Worm (Caenorhabditis elegans) whole organism, L2 larva: Measurements from ENCODE around the gene rbf-1.

Source experiments
- C34F6.9 ChIP-seq: fragments of 150-350 bp; optimal IDR thresholded peaks from 2 replicates; lab custom pipeline; 2014; ENCODE audit warnings: missing biosample characterization, missing genetic modification characterization
- F13H6.1 ChIP-seq: sonication (generic microtip); optimal IDR thresholded peaks from 2 replicates; lab custom pipeline; 2016; ENCODE audit warnings: missing genetic modification characterization, missing compliant biosample characterization
- R02D3.7 ChIP-seq: fragments of 150-350 bp; optimal IDR thresholded peaks from 2 replicates; lab custom pipeline; 2014; ENCODE audit warnings: missing biosample characterization, missing genetic modification characterization
- ZK546.5 ChIP-seq: sonication (generic microtip); optimal IDR thresholded peaks from 2 replicates; lab custom pipeline; 2017; ENCODE audit warnings: missing biosample characterization, missing genetic modification characterization
- alr-1 ChIP-seq: fragments of 150-350 bp; optimal IDR thresholded peaks from 2 replicates; lab custom pipeline; 2014; ENCODE audit warnings: missing biosample characterization, missing genetic modification characterization
- aly-2 ChIP-seq: fragments of 150-350 bp; optimal IDR thresholded peaks from 2 replicates; lab custom pipeline; 2014; ENCODE audit warnings: missing biosample characterization, missing genetic modification characterization
- ama-1 ChIP-seq: fragments of 150-350 bp; optimal IDR thresholded peaks from 2 replicates; lab custom pipeline; 2018; ENCODE audit warnings: inconsistent platforms
- blmp-1 ChIP-seq: sonication (generic microtip); optimal IDR thresholded peaks from 2 replicates; lab custom pipeline; 2017; ENCODE audit warnings: missing genetic modification characterization, mild to moderate bottlenecking, missing compliant biosample characterization, antibody characterized with exemption, moderate library complexity; ENCODE audit not compliant: insufficient read depth
- ceh-16 ChIP-seq: fragments of 150-350 bp; optimal IDR thresholded peaks from 2 replicates; lab custom pipeline; 2014; ENCODE audit warnings: missing biosample characterization, missing genetic modification characterization
- crh-2 ChIP-seq: sonication (generic microtip); optimal IDR thresholded peaks from 2 replicates; lab custom pipeline; 2017; ENCODE audit warnings: missing biosample characterization, missing genetic modification characterization
- dmd-4 ChIP-seq: sonication (generic microtip); optimal IDR thresholded peaks from 2 replicates; lab custom pipeline; 2017; ENCODE audit warnings: missing biosample characterization, missing genetic modification characterization
- egl-27 ChIP-seq: sonication (generic microtip); optimal IDR thresholded peaks from 3 replicates; lab custom pipeline; 2017; ENCODE audit warnings: missing biosample characterization, missing genetic modification reagents, missing genetic modification characterization
- elt-1 ChIP-seq: fragments of 150-350 bp; optimal IDR thresholded peaks from 2 replicates; lab custom pipeline; 2014; ENCODE audit warnings: missing biosample characterization, missing genetic modification characterization
- elt-3 ChIP-seq: sonication (generic microtip); optimal IDR thresholded peaks from 2 replicates; lab custom pipeline; 2017; ENCODE audit warnings: missing biosample characterization, missing genetic modification characterization
- fos-1 ChIP-seq: fragments of 150-350 bp; optimal IDR thresholded peaks from 2 replicates; lab custom pipeline; 2014; ENCODE audit warnings: missing biosample characterization, missing genetic modification characterization
- gmeb-1 ChIP-seq: fragments of 150-350 bp; optimal IDR thresholded peaks from 2 replicates; lab custom pipeline; 2014; ENCODE audit warnings: missing biosample characterization, missing genetic modification characterization
- lin-11 ChIP-seq: fragments of 150-350 bp; sonication (generic microtip); optimal IDR thresholded peaks from 2 replicates; lab custom pipeline; 2014; ENCODE audit warnings: missing biosample characterization, missing genetic modification characterization, inconsistent platforms, mixed read lengths
- lin-39 ChIP-seq: fragments of 150-350 bp; optimal IDR thresholded peaks from 2 replicates; lab custom pipeline; 2014; ENCODE audit warnings: missing biosample characterization, missing genetic modification reagents, missing genetic modification characterization
- lsy-2 ChIP-seq, 2 experiments: fragments of 150-350 bp in 1 of 2; sonication (generic microtip) in 1 of 2; optimal IDR thresholded peaks; 2 replicates each; lab custom pipeline; 2014 to 2017; ENCODE audit warnings: missing biosample characterization in 2 of 2, missing genetic modification characterization in 2 of 2
- mbf-1 ChIP-seq: sonication (generic microtip); optimal IDR thresholded peaks from 2 replicates; lab custom pipeline; 2017; ENCODE audit warnings: missing biosample characterization, missing genetic modification characterization
- nhr-10 ChIP-seq: sonication (generic microtip); optimal IDR thresholded peaks from 2 replicates; lab custom pipeline; 2017; ENCODE audit warnings: missing biosample characterization, missing genetic modification characterization
- nhr-129 ChIP-seq: fragments of 150-350 bp; optimal IDR thresholded peaks from 2 replicates; lab custom pipeline; 2014; ENCODE audit warnings: missing biosample characterization, missing genetic modification characterization
- nhr-21 ChIP-seq: fragments of 150-350 bp; optimal IDR thresholded peaks from 2 replicates; lab custom pipeline; 2014; ENCODE audit warnings: missing biosample characterization, missing genetic modification characterization
- nhr-23 ChIP-seq: fragments of 150-350 bp; optimal IDR thresholded peaks from 2 replicates; lab custom pipeline; 2014; ENCODE audit warnings: missing biosample characterization, missing genetic modification reagents, missing genetic modification characterization
- nhr-237 ChIP-seq: fragments of 150-350 bp; optimal IDR thresholded peaks from 2 replicates; lab custom pipeline; 2014; ENCODE audit warnings: missing biosample characterization, missing genetic modification characterization
- nhr-25 ChIP-seq: fragments of 150-350 bp; sonication (generic microtip); optimal IDR thresholded peaks from 3 replicates; lab custom pipeline; 2014; ENCODE audit warnings: missing biosample characterization, missing genetic modification characterization
- nhr-6 ChIP-seq: fragments of 150-350 bp; optimal IDR thresholded peaks from 2 replicates; lab custom pipeline; 2014; ENCODE audit warnings: missing biosample characterization, missing genetic modification characterization
- nhr-77 ChIP-seq: fragments of 150-350 bp; optimal IDR thresholded peaks from 2 replicates; lab custom pipeline; 2014; ENCODE audit warnings: missing biosample characterization, missing genetic modification characterization
- skn-1 ChIP-seq: sonication (generic microtip); optimal IDR thresholded peaks from 2 replicates; lab custom pipeline; 2017; ENCODE audit warnings: missing biosample characterization, missing genetic modification characterization
- sma-3 ChIP-seq: sonication (generic microtip); optimal IDR thresholded peaks from 2 replicates; lab custom pipeline; 2016; ENCODE audit warnings: missing genetic modification reagents, missing genetic modification characterization, missing compliant biosample characterization
- snpc-4 ChIP-seq: fragments of 150-350 bp; optimal IDR thresholded peaks from 2 replicates; lab custom pipeline; 2014; ENCODE audit warnings: missing biosample characterization, missing genetic modification characterization
- unc-39 ChIP-seq: fragments of 150-350 bp; optimal IDR thresholded peaks from 2 replicates; lab custom pipeline; 2014; ENCODE audit warnings: missing biosample characterization, missing genetic modification characterization
- unc-55 ChIP-seq: fragments of 150-350 bp; sonication (generic microtip); optimal IDR thresholded peaks from 3 replicates; lab custom pipeline; 2014; ENCODE audit warnings: missing biosample characterization, missing genetic modification reagents, missing genetic modification characterization
- unc-62 ChIP-seq: fragments of 150-350 bp; optimal IDR thresholded peaks from 2 replicates; lab custom pipeline; 2014; ENCODE audit warnings: missing biosample characterization, missing genetic modification reagents, missing genetic modification characterization
- zag-1 ChIP-seq: fragments of 150-350 bp; optimal IDR thresholded peaks from 2 replicates; lab custom pipeline; 2014; ENCODE audit warnings: missing biosample characterization, missing genetic modification characterization
- ztf-11 ChIP-seq: sonication (generic microtip); optimal IDR thresholded peaks from 2 replicates; lab custom pipeline; 2017; ENCODE audit warnings: missing biosample characterization, missing genetic modification characterization
- ztf-4 ChIP-seq: fragments of 150-350 bp; optimal IDR thresholded peaks from 2 replicates; lab custom pipeline; 2014; ENCODE audit warnings: missing biosample characterization, missing genetic modification characterization

rbf-1 gene

DNA sequence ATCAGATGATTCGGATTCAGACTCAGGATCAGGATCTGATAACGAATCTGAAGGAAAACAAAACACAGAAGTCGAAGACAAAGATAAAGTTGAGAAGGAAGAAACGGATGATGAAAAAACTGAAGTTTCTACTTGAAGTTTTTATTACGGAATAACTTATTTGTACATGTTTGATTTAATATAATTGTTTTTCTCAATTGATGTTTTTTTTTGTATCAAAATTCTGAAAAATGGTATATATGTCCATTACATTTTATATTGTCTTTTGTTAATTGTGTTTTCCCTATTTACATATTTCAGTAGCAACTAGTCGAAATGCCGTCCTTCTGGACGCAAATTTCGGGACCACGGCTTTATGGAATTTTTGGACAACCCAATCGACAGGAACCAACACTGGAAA is 47.5 kb downstream of the rbf-1 start, which contains the start of gene F37A4.1:
F37A4.1 (plus strand) TSS at position 301 of the 400 bp plus-strand sequence.
- TF ChIP-seq nhr-25 (tag; lab: Kevin White, UChicago) (no peak), nhr-23 (tag; lab: Kevin White, UChicago) (no peak), unc-55 (GFP tag; lab: Kevin White, UChicago) (no peak), unc-39 (tag; lab: Kevin White, UChicago) (no peak), ztf-4 (tag; lab: Kevin White, UChicago) (no peak), elt-3 (tag; lab: Kevin White, UChicago) (no peak), unc-62 (GFP tag; lab: Kevin White, UChicago) (no peak)
- TF ChIP-seq, all 48 proteins: peak for 0

ce11 chrIII:6725489-6725888 is 49.9 kb downstream of the rbf-1 start, which contains the start of gene wdr-4:
TSS of gene wdr-4 (plus strand) at chrIII:6725789.
- TF ChIP-seq egl-27, result no peak
- TF ChIP-seq elt-1, result no peak
- no peak for TF ChIP-seq elt-3 (tag; lab: Kevin White, UChicago)
- no peak for TF ChIP-seq R02D3.7 (tag; lab: Kevin White, UChicago)
- no peak for TF ChIP-seq F13H6.1 (tag; lab: Kevin White, UChicago)
- TF ChIP-seq ztf-4 (tag; lab: Kevin White, UChicago), result no peak
- no peak for TF ChIP-seq unc-55 (GFP tag; lab: Kevin White, UChicago)
- no peak for TF ChIP-seq nhr-6

- no peak for TF ChIP-seq nhr-10 (tag; lab: Kevin White, UChicago)
- no peak for TF ChIP-seq ama-1 (lab: Kevin White, UChicago)
- TF ChIP-seq nhr-237, result no peak
- no peak for TF ChIP-seq nhr-6
- no peak for TF ChIP-seq ceh-16 (tag; lab: Kevin White, UChicago)
- no peak for TF ChIP-seq ztf-11 (tag; lab: Kevin White, UChicago)
- TF ChIP-seq nhr-129 (tag; lab: Kevin White, UChicago), result no peak
- no peak for TF ChIP-seq lin-11
- TF ChIP-seq nhr-77 (tag; lab: Kevin White, UChicago), result no peak
- no peak for TF ChIP-seq unc-62 (GFP tag; lab: Kevin White, UChicago)
- TF ChIP-seq skn-1 (tag; lab: Kevin White, UChicago), result no peak
- TF ChIP-seq sma-3 (GFP tag; lab: Kevin White, UChicago), result no peak
- TF ChIP-seq snpc-4 (tag; lab: Kevin White, UChicago), result no peak
- TF ChIP-seq ZK546.5 (tag; lab: Kevin White, UChicago), result no peak
- no peak for TF ChIP-seq alr-1 (tag; lab: Kevin White, UChicago)
- no peak for TF ChIP-seq aly-2 (tag; lab: Kevin White, UChicago)
- no peak for TF ChIP-seq dmd-4 (tag; lab: Kevin White, UChicago)
- TF ChIP-seq, all 48 proteins: peak for 0
These were observed 54.8 kb downstream of the rbf-1 start, which contains the start of the genes Y102E9.5 and odr-4 for ce11 chrIII:6730185-6730850. TSS of gene Y102E9.5 (minus strand) at chrIII:6730285. TSS of gene odr-4 (plus strand) at chrIII:6730800.

- TF ChIP-seq ztf-11 (tag; lab: Kevin White, UChicago) (no peak), zag-1 (tag; lab: Kevin White, UChicago) (no peak), fos-1 (tag; lab: Kevin White, UChicago) (no peak), sma-3 (GFP tag; lab: Kevin White, UChicago) (no peak), nhr-77 (tag; lab: Kevin White, UChicago) (no peak), nhr-21 (tag; lab: Kevin White, UChicago) (no peak), blmp-1 (tag; lab: Kevin White, UChicago) (no peak), lin-11 (no peak), nhr-237 (no peak), lin-39 (tag; lab: Kevin White, UChicago) (no peak), lsy-2 (tag; optimal IDR thresholded peaks at IDR 0.05; lab: Kevin White, UChicago) (peak in 1 of 2 experiments; percentile 16), crh-2 (no peak), C34F6.9 (peak; percentile 2)
These were observed 55.7 kb downstream of the rbf-1 start for ce11 chrIII:6731285-6731684.

DNA sequence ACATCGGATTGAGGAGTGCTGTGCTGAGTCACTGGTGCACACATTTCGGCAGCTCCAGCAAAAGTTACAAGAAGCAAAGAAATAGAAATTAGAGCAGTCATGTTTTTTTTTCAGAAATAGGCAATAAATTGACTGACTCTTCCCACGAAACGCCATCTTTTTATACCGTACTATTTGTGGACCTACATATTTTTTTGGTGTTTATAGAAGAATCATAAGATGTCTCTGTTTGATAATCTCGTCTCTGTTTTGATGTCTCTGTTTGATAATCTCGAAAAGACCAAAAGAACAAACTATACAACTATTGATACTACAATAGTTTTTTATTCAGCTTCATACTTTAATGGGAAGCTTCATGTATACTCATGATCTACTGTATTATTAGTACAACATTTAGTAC is 58.9 kb downstream of the rbf-1 start, which contains the start of gene Y102E9.3:
Y102E9.3 (minus strand) TSS at position 101 of the 400 bp plus-strand sequence.
- no peak for TF ChIP-seq R02D3.7 (tag; lab: Kevin White, UChicago)
- no peak for TF ChIP-seq mbf-1
- no peak for TF ChIP-seq gmeb-1 (tag; lab: Kevin White, UChicago)
- TF ChIP-seq nhr-25 (tag; lab: Kevin White, UChicago), result no peak
- TF ChIP-seq ZK546.5 (tag; lab: Kevin White, UChicago), result no peak
- TF ChIP-seq elt-1, result no peak
